Worm (Caenorhabditis elegans): Measurements from ENCODE around the gene dli-1.

Gene dli-1

ce11 chrIV:13082836-13083763 is 15.5 kb downstream of the dli-1 start:
- no peak for TF ChIP-seq mef-2 (tag; optimal IDR thresholded peaks at IDR 0.05)
- no peak for TF ChIP-seq ceh-88 (GFP tag; IDR thresholded peaks at IDR 0.05)
- TF ChIP-seq alr-1 (tag; optimal IDR thresholded peaks at IDR 0.05; ENCODE audit: borderline replicate concordance) = no peak
- no peak for TF ChIP-seq dsc-1 (tag; optimal IDR thresholded peaks at IDR 0.05)
- TF ChIP-seq lin-35 (GFP tag; optimal IDR thresholded peaks at IDR 0.05) = peak in 1 of 2 experiments; percentile 26
- TF ChIP-seq nhr-47 (tag; optimal IDR thresholded peaks at IDR 0.05) = peak; percentile 30
- TF ChIP-seq C04F5.9 (tag; optimal IDR thresholded peaks at IDR 0.05) = no peak
- no peak for TF ChIP-seq mep-1 (tag; optimal IDR thresholded peaks at IDR 0.05)
- TF ChIP-seq grh-1 (GFP tag; IDR thresholded peaks at IDR 0.05) = peak; percentile 31; the same call in 1 of the 2 replicates
- no peak for TF ChIP-seq pqm-1 (tag; optimal IDR thresholded peaks at IDR 0.05)
- TF ChIP-seq efl-3 (GFP tag; optimal IDR thresholded peaks at IDR 0.05) = no peak
- TF ChIP-seq nhr-20 (tag; optimal IDR thresholded peaks at IDR 0.05) = peak; percentile 32
- TF ChIP-seq ama-1 (optimal IDR thresholded peaks at IDR 0.05) = peak; percentile 67
- TF ChIP-seq ceh-63 (GFP tag; optimal IDR thresholded peaks at IDR 0.05) = no peak
- TF ChIP-seq nhr-90 (tag; optimal IDR thresholded peaks at IDR 0.05; ENCODE audit: poor library complexity) = peak; percentile 28
- peak; percentile 24 for TF ChIP-seq snu-23 (GFP tag; optimal IDR thresholded peaks at IDR 0.05)
- TF ChIP-seq nhr-71 (tag; optimal IDR thresholded peaks at IDR 0.05) = peak; percentile 48
- TF ChIP-seq skn-1 (tag; optimal IDR thresholded peaks at IDR 0.05) = no peak
- no peak for TF ChIP-seq mab-9 (GFP tag; IDR thresholded peaks at IDR 0.05)
- TF ChIP-seq Y116A8C.19 (tag; optimal IDR thresholded peaks at IDR 0.05; ENCODE audit: borderline replicate concordance) = no peak
- TF ChIP-seq ceh-82 (tag; optimal IDR thresholded peaks at IDR 0.05) = no peak
- TF ChIP-seq nhr-85 (tag) = peak; percentile 54
- TF ChIP-seq nhr-76 (tag; optimal IDR thresholded peaks at IDR 0.05) = no peak
- TF ChIP-seq mdl-1 (tag; optimal IDR thresholded peaks at IDR 0.05) = no peak
- TF ChIP-seq blmp-1 (tag; optimal IDR thresholded peaks at IDR 0.05) = peak; percentile 4

DNA sequence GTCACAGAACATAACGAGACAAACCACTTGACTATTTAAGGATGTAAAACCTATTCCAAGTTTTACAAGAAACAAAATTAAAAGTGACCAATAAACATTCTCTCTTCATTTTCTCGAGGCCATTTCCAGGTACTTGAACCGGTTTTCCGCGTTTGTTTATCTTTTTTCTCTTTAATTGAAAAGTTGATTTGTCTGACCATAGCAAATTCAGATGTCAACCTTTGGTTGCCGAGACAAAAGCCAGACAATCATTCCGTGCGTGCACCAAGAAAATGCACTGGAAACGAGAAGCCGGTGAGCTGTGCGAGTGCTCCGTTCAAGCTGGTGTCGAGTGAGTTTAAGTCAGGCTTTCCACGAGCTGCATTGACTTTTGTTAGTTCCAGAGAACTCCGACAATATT is 16.5 kb downstream of the dli-1 start:
- TF ChIP-seq blmp-1 (tag; optimal IDR thresholded peaks at IDR 0.05) (peak; percentile 45), lin-35 (GFP tag; optimal IDR thresholded peaks at IDR 0.05) (peak in 1 of 2 experiments; percentile 26), nhr-90 (tag; optimal IDR thresholded peaks at IDR 0.05; ENCODE audit: poor library complexity) (no peak), nhr-20 (tag; optimal IDR thresholded peaks at IDR 0.05) (peak; percentile 39), lin-14 (GFP tag; optimal IDR thresholded peaks at IDR 0.05) (peak; percentile 48), efl-1 (optimal IDR thresholded peaks at IDR 0.05) (no peak), efl-1 (GFP tag; optimal IDR thresholded peaks at IDR 0.05 in 1 of 2) (peak in 1 of 2 experiments; percentile 8), rnt-1 (tag; optimal IDR thresholded peaks at IDR 0.05) (peak; percentile 2), ets-5 (GFP tag; IDR thresholded peaks at IDR 0.05) (no peak), grh-1 (GFP tag; IDR thresholded peaks at IDR 0.05) (peak; percentile 68), snu-23 (GFP tag; optimal IDR thresholded peaks at IDR 0.05) (peak; percentile 10), egl-27 (tag; optimal IDR thresholded peaks at IDR 0.05) (no peak), nhr-85 (tag) (peak; percentile 87), lsy-2 (tag; optimal IDR thresholded peaks at IDR 0.05) (peak in 1 of 2 experiments; percentile 25), snpc-4 (tag; optimal IDR thresholded peaks at IDR 0.05) (no peak), elt-3 (tag; optimal IDR thresholded peaks at IDR 0.05) (peak in 2 of 6 experiments; percentile 30 to 62), hpl-2 (GFP tag; optimal IDR thresholded peaks at IDR 0.05) (no peak)

ce11 chrIV:13080861-13081260 is 17.7 kb downstream of the dli-1 start:
- no peak for TF ChIP-seq nhr-76 (tag; optimal IDR thresholded peaks at IDR 0.05)
- peak; percentile 45 for TF ChIP-seq blmp-1 (tag; optimal IDR thresholded peaks at IDR 0.05)
- no peak for TF ChIP-seq unc-62 (GFP tag; optimal IDR thresholded peaks at IDR 0.05)
- no peak for TF ChIP-seq nhr-90 (tag; optimal IDR thresholded peaks at IDR 0.05; ENCODE audit: poor library complexity)
- no peak for TF ChIP-seq ama-1 (optimal IDR thresholded peaks at IDR 0.05)
- TF ChIP-seq ceh-90 (tag; optimal IDR thresholded peaks at IDR 0.05) = no peak
- no peak for TF ChIP-seq efl-1 (optimal IDR thresholded peaks at IDR 0.05)
- TF ChIP-seq efl-1 (GFP tag; optimal IDR thresholded peaks at IDR 0.05 in 1 of 2) = peak in 1 of 2 experiments; percentile 10
- no peak for TF ChIP-seq lin-39 (tag; optimal IDR thresholded peaks at IDR 0.05)
- no peak for TF ChIP-seq lin-14 (GFP tag; optimal IDR thresholded peaks at IDR 0.05)
- TF ChIP-seq Y116A8C.19 (tag; optimal IDR thresholded peaks at IDR 0.05; ENCODE audit: borderline replicate concordance) = no peak

Measured in whole organism, L1 larva.